Fruit fly (Drosophila melanogaster) whole organism, wandering third instar larva: Measurements from ENCODE around the gene Iml1.

ENCODE experiments used
- ey ChIP-seq: fragments of 200-800 bp; sonication (Bioruptor generic); optimal IDR thresholded peaks from 2 replicates; lab custom pipeline; 2016; ENCODE audit warnings: missing biosample characterization, missing genetic modification characterization
- woc ChIP-seq: sonication (Bioruptor generic); optimal IDR thresholded peaks from 2 replicates; lab custom pipeline; 2016; ENCODE audit warnings: missing biosample characterization, mild to moderate bottlenecking, missing genetic modification characterization

DNA sequence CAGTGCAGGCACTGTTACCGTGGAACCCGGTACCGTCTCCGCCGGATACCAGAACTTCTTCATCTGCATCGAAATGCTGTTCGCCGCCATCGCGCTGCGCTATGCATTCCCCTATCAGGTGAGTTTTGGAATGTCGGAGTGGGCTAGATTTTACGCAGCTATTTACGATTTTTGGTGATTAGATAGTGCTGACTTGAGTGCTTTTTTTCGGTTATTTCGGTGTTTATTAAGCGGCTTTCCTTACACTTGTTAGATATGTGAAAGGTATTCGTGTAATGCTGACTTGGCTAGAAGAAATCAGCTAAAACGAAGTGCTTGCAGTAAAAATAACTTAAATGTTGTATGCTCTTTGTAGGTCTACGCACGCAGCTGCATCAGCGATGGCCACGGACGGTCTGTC is 39.4 kb upstream of the Iml1 start:
- TF ChIP-seq woc (GFP tag; lab: Kevin White, UChicago) (no peak), ey (GFP tag; lab: Kevin White, UChicago) (no peak)
